Fruit fly (Drosophila melanogaster): ENCODE data around the gene G9a.
A peak's percentile ranks its signal among the peaks of the same experiment; 100 is the strongest.

The G9a gene

DNA sequence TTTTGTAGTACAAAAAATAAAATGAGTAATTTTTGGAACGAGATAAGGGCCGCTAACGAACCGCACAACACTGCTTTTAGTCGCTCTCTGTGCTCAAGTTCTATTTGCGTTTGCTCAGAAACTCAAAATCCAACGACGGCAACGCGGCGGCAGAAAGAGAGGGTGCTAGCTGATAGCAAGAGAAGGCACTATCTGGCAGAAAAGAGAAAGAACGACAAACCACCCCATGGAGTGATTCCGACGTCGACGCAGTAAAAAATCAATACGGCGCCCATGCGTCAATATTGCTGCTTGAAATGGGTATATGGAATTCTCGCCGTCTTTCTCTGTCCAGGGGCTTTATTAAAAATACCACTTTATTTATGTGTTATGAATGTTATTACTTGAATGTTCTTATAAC lies 30.3 kb downstream of the G9a start (continued):
- no peak for TF ChIP-seq CG11723 (GFP tag; optimal IDR thresholded peaks at IDR 0.05)
- no peak for TF ChIP-seq Sry-β (GFP tag; optimal IDR thresholded peaks at IDR 0.05)
- TF ChIP-seq jigr1 (GFP tag; IDR thresholded peaks at IDR 0.05): no peak
- no peak for TF ChIP-seq CrebB (tag; optimal IDR thresholded peaks at IDR 0.05)
- no peak for TF ChIP-seq HLH54F (GFP tag; optimal IDR thresholded peaks at IDR 0.05)
- peak; percentile 19; the same call in 1 of the 2 replicates for TF ChIP-seq Bgb (GFP tag; IDR thresholded peaks at IDR 0.05; ENCODE audit: partially characterized antibody)
- TF ChIP-seq HHEX (GFP tag; optimal IDR thresholded peaks at IDR 0.05): no peak
- no peak for TF ChIP-seq Elba2 (GFP tag; optimal IDR thresholded peaks at IDR 0.05)
- TF ChIP-seq B-H2 (GFP tag; optimal IDR thresholded peaks at IDR 0.05): no peak
- TF ChIP-seq CG12769 (tag; optimal IDR thresholded peaks at IDR 0.05): peak; percentile 13
- no peak for TF ChIP-seq CG7271 (tag; optimal IDR thresholded peaks at IDR 0.05)
- no peak for TF ChIP-seq Sox100B (GFP tag; optimal IDR thresholded peaks at IDR 0.05)
- no peak for TF ChIP-seq CG10959 (GFP tag; IDR thresholded peaks at IDR 0.05)
- TF ChIP-seq CG15269 (tag; optimal IDR thresholded peaks at IDR 0.05): no peak
- peak; percentile 49 for TF ChIP-seq Xrp1 (GFP tag; IDR thresholded peaks at IDR 0.05)
- TF ChIP-seq Dek (tag; optimal IDR thresholded peaks at IDR 0.05): no peak
- no peak; the same call in 1 of the 2 replicates for TF ChIP-seq rib (GFP tag; IDR thresholded peaks at IDR 0.05)
- no peak for TF ChIP-seq emc (GFP tag; optimal IDR thresholded peaks at IDR 0.05)
- no peak for TF ChIP-seq Aef1 (GFP tag; IDR thresholded peaks at IDR 0.05)
- no peak for TF ChIP-seq CG6654 (GFP tag; optimal IDR thresholded peaks at IDR 0.05)
- no peak for TF ChIP-seq hth (optimal IDR thresholded peaks at IDR 0.05)
- no peak for TF ChIP-seq bcd (GFP tag; optimal IDR thresholded peaks at IDR 0.05)
- no peak for TF ChIP-seq GATAe (GFP tag; conservative IDR thresholded peaks at IDR 0.05)
- TF ChIP-seq wek (GFP tag; optimal IDR thresholded peaks at IDR 0.05): peak; percentile 22
- no peak for TF ChIP-seq sqz (GFP tag; optimal IDR thresholded peaks at IDR 0.05)
- no peak for TF ChIP-seq CG8359 (GFP tag; optimal IDR thresholded peaks at IDR 0.05; ENCODE audit: borderline replicate concordance)
- TF ChIP-seq chif (GFP tag; optimal IDR thresholded peaks at IDR 0.05): no peak
- no peak for TF ChIP-seq CG12236 (GFP tag; optimal IDR thresholded peaks at IDR 0.05)
- no peak for TF ChIP-seq btn (GFP tag; optimal IDR thresholded peaks at IDR 0.05)
- no peak for TF ChIP-seq CG3726 (GFP tag; IDR thresholded peaks at IDR 0.05)
- TF ChIP-seq stwl (tag; optimal IDR thresholded peaks at IDR 0.05): peak; percentile 13
- no peak for TF ChIP-seq gsb-n (tag; optimal IDR thresholded peaks at IDR 0.05)
- TF ChIP-seq unc-4 (GFP tag; IDR thresholded peaks at IDR 0.05; ENCODE audit: partially characterized antibody): no peak
- no peak for TF ChIP-seq CG9817 (tag; optimal IDR thresholded peaks at IDR 0.05)
- no peak; the same call in 1 of the 2 replicates for TF ChIP-seq amos (GFP tag; IDR thresholded peaks at IDR 0.05; ENCODE audit: partially characterized antibody)
- TF ChIP-seq CG18476 (GFP tag; optimal IDR thresholded peaks at IDR 0.05): no peak
- peak; percentile 4 for TF ChIP-seq CG8924 (tag; optimal IDR thresholded peaks at IDR 0.05)
- no peak for TF ChIP-seq sna (GFP tag; IDR thresholded peaks at IDR 0.05; ENCODE audit: partially characterized antibody)
- no peak for TF ChIP-seq prd (optimal IDR thresholded peaks at IDR 0.05)
- TF ChIP-seq prd (GFP tag; IDR thresholded peaks at IDR 0.05): no peak
- TF ChIP-seq salm (tag; optimal IDR thresholded peaks at IDR 0.05): no peak
- no peak for TF ChIP-seq Bteb2 (GFP tag; optimal IDR thresholded peaks at IDR 0.05)
- TF ChIP-seq psq (GFP tag; optimal IDR thresholded peaks at IDR 0.05): no peak
- no peak for TF ChIP-seq dmrt99B (tag; optimal IDR thresholded peaks at IDR 0.05)
- TF ChIP-seq CG17385 (GFP tag; optimal IDR thresholded peaks at IDR 0.05): no peak
- no peak for TF ChIP-seq CG12104 (GFP tag; optimal IDR thresholded peaks at IDR 0.05)
- TF ChIP-seq zfh1 (GFP tag; IDR thresholded peaks at IDR 0.05): peak; percentile 31; the same call in 1 of the 3 replicates
- TF ChIP-seq sima (GFP tag; optimal IDR thresholded peaks at IDR 0.05): no peak
- peak; percentile 37 for TF ChIP-seq Meics (GFP tag; optimal IDR thresholded peaks at IDR 0.05)
- no peak for TF ChIP-seq tll (GFP tag; optimal IDR thresholded peaks at IDR 0.05)
- TF ChIP-seq CG9727 (GFP tag; optimal IDR thresholded peaks at IDR 0.05): no peak
